Fruit fly (Drosophila melanogaster) whole organism, embryonic: ENCODE data around the gene CG14212.

ENCODE experiments used
- Atf6 ChIP-seq: fragments of 200-800 bp; sonication (Bioruptor generic); IDR thresholded peaks from 2 replicates; pipeline ENCODE4 v1.3.6; 2022; ENCODE audit warnings: missing biosample characterization, missing genetic modification characterization
- BtbVII ChIP-seq: fragments of 200-800 bp; sonication (Bioruptor generic); optimal IDR thresholded peaks from 3 replicates; lab custom pipeline; 2017; ENCODE audit warnings: missing biosample characterization, mild to moderate bottlenecking, missing genetic modification characterization
- CG10274 ChIP-seq: fragments of 200-800 bp; sonication (Bioruptor generic); optimal IDR thresholded peaks from 3 replicates; lab custom pipeline; 2017; ENCODE audit warnings: missing biosample characterization, mild to moderate bottlenecking, missing genetic modification characterization
- CG13296 ChIP-seq: fragments of 200-800 bp; sonication (Bioruptor generic); optimal IDR thresholded peaks from 3 replicates; lab custom pipeline; 2018; ENCODE audit warnings: missing biosample characterization, mild to moderate bottlenecking, missing genetic modification characterization
- CG13775 ChIP-seq: fragments of 200-800 bp; sonication (Bioruptor generic); optimal IDR thresholded peaks from 3 replicates; lab custom pipeline; 2017; ENCODE audit warnings: missing biosample characterization, mild to moderate bottlenecking, missing genetic modification characterization
- CG15073 ChIP-seq: fragments of 200-800 bp; sonication (Bioruptor generic); optimal IDR thresholded peaks from 2 replicates; lab custom pipeline; 2016; ENCODE audit warnings: missing biosample characterization, missing genetic modification characterization
- CG17385 ChIP-seq: fragments of 200-800 bp; sonication (Bioruptor generic); optimal IDR thresholded peaks from 3 replicates; lab custom pipeline; 2018; ENCODE audit warnings: missing biosample characterization, mild to moderate bottlenecking, missing genetic modification characterization
- CG17829 ChIP-seq: fragments of 200-800 bp; optimal IDR thresholded peaks from 2 replicates; lab custom pipeline; 2019; ENCODE audit warnings: missing biosample characterization, mild to moderate bottlenecking, missing genetic modification characterization, moderate library complexity
- CG17912 ChIP-seq: fragments of 200-800 bp; sonication (Bioruptor generic); optimal IDR thresholded peaks from 2 replicates; lab custom pipeline; 2018; ENCODE audit warnings: missing biosample characterization, mild to moderate bottlenecking, missing genetic modification characterization
- CG1832 ChIP-seq: fragments of 200-800 bp; sonication (Bioruptor generic); optimal IDR thresholded peaks from 2 replicates; lab custom pipeline; 2017; ENCODE audit warnings: missing biosample characterization, mild to moderate bottlenecking, missing genetic modification characterization, inconsistent platforms
- CG32767 ChIP-seq: fragments of 200-800 bp; sonication (Bioruptor generic); IDR thresholded peaks from 2 replicates; pipeline ENCODE4 v1.3.6; 2022; ENCODE audit warnings: missing biosample characterization, missing genetic modification characterization
- CG3838 ChIP-seq: fragments of 200-800 bp; sonication (Bioruptor generic); optimal IDR thresholded peaks from 3 replicates; lab custom pipeline; 2016; ENCODE audit warnings: missing biosample characterization, missing genetic modification characterization
- CG3847 ChIP-seq: fragments of 200-800 bp; sonication (Bioruptor generic); IDR thresholded peaks from 2 replicates; pipeline ENCODE4 v1.3.6; 2022; ENCODE audit warnings: missing biosample characterization, missing genetic modification characterization
- CG4360 ChIP-seq: fragments of 200-800 bp; sonication (Bioruptor generic); IDR thresholded peaks from 2 replicates; pipeline ENCODE4 v1.3.6; 2022; ENCODE audit warnings: missing biosample characterization, missing genetic modification characterization
- CG4730 ChIP-seq: fragments of 200-800 bp; sonication (Bioruptor generic); IDR thresholded peaks from 2 replicates; pipeline ENCODE4 v1.3.6; 2022; ENCODE audit warnings: missing biosample characterization, missing genetic modification characterization
- CG7928 ChIP-seq: fragments of 200-800 bp; sonication (Bioruptor generic); optimal IDR thresholded peaks from 2 replicates; lab custom pipeline; 2017; ENCODE audit warnings: missing biosample characterization, mild to moderate bottlenecking, missing genetic modification characterization
- CG8388 ChIP-seq: fragments of 200-800 bp; sonication (Bioruptor generic); optimal IDR thresholded peaks from 2 replicates; lab custom pipeline; 2019; ENCODE audit warnings: missing biosample characterization, mild to moderate bottlenecking, missing genetic modification characterization, moderate library complexity
- Dfd ChIP-seq, 2 experiments: fragments of >200 bp; optimal IDR thresholded peaks; 2 replicates each; lab custom pipeline; 2017; ENCODE audit warnings: missing biosample characterization in 2 of 2, missing genetic modification characterization in 2 of 2
- Dp ChIP-seq: fragments of 200-800 bp; sonication (Bioruptor generic); optimal IDR thresholded peaks from 2 replicates; lab custom pipeline; 2018; ENCODE audit warnings: missing biosample characterization, mild to moderate bottlenecking, missing genetic modification characterization, moderate library complexity
- Drgx ChIP-seq: fragments of 200-800 bp; sonication (Bioruptor generic); IDR thresholded peaks from 2 replicates; pipeline ENCODE4 v1.3.6; 2022; ENCODE audit warnings: missing biosample characterization, missing genetic modification characterization
- Fer3 ChIP-seq: fragments of 200-800 bp; sonication (Bioruptor generic); optimal IDR thresholded peaks from 2 replicates; lab custom pipeline; 2018; ENCODE audit warnings: missing biosample characterization, mild to moderate bottlenecking, missing genetic modification characterization, moderate library complexity
- H2.0 ChIP-seq: fragments of 200-800 bp; sonication (Bioruptor generic); IDR thresholded peaks from 2 replicates; pipeline ENCODE4 v1.3.6; 2022; ENCODE audit warnings: missing biosample characterization, missing genetic modification characterization
- HLH3B ChIP-seq: fragments of 200-800 bp; sonication (Bioruptor generic); IDR thresholded peaks from 2 replicates; pipeline ENCODE4 v1.3.6; 2022; ENCODE audit warnings: missing biosample characterization, missing genetic modification characterization
- HmgZ ChIP-seq: fragments of 200-800 bp; sonication (Bioruptor generic); optimal IDR thresholded peaks from 2 replicates; lab custom pipeline; 2018; ENCODE audit warnings: missing biosample characterization, mild to moderate bottlenecking, missing genetic modification characterization
- MESR4 ChIP-seq: fragments of 200-800 bp; sonication (Bioruptor generic); optimal IDR thresholded peaks from 2 replicates; lab custom pipeline; 2018; ENCODE audit warnings: missing biosample characterization, mild to moderate bottlenecking, missing genetic modification characterization, moderate library complexity
- Nf-YA ChIP-seq: fragments of 200-800 bp; sonication (Bioruptor generic); IDR thresholded peaks from 2 replicates; pipeline ENCODE4 v1.3.6; 2022; ENCODE audit warnings: missing biosample characterization, missing genetic modification characterization
- Opbp ChIP-seq: fragments of 200-800 bp; sonication (Bioruptor generic); IDR thresholded peaks from 3 replicates; pipeline ENCODE4 v1.3.6; 2022; ENCODE audit warnings: missing biosample characterization, missing genetic modification characterization; ENCODE audit not compliant: partially characterized antibody
- Optix ChIP-seq: fragments of 200-800 bp; sonication (Bioruptor generic); IDR thresholded peaks from 3 replicates; pipeline ENCODE4 v1.3.6; 2022; ENCODE audit warnings: missing biosample characterization, missing genetic modification characterization
- Sin3A ChIP-seq: fragments of >200 bp; optimal IDR thresholded peaks from 2 replicates; lab custom pipeline; 2018
- Stat92E ChIP-seq, 3 experiments: fragments of >200 bp in 2 of 3; fragments of 200-800 bp in 1 of 3; sonication (Bioruptor generic) in 1 of 3; optimal IDR thresholded peaks; 2 replicates each; lab custom pipeline; 2017 to 2019; ENCODE audit warnings: missing biosample characterization in 3 of 3, missing genetic modification characterization in 3 of 3, mild to moderate bottlenecking in 1 of 3, moderate library complexity in 1 of 3
- Tbp ChIP-seq: fragments of >200 bp; optimal IDR thresholded peaks from 2 replicates; lab custom pipeline; 2018; ENCODE audit warnings: missing biosample characterization, missing genetic modification characterization
- ara ChIP-seq: fragments of 200-800 bp; sonication (Bioruptor generic); IDR thresholded peaks from 2 replicates; pipeline ENCODE4 v1.3.6; 2022; ENCODE audit warnings: missing biosample characterization, missing genetic modification characterization
- bcd ChIP-seq: fragments of 200-800 bp; sonication (Bioruptor generic); optimal IDR thresholded peaks from 2 replicates; lab custom pipeline; 2017; ENCODE audit warnings: missing biosample characterization, mild to moderate bottlenecking, missing genetic modification characterization
- bigmax ChIP-seq: fragments of 200-800 bp; sonication (Bioruptor generic); optimal IDR thresholded peaks from 2 replicates; lab custom pipeline; 2018; ENCODE audit warnings: missing biosample characterization, mild to moderate bottlenecking, missing genetic modification characterization
- cas ChIP-seq: fragments of 200-800 bp; sonication (Bioruptor generic); IDR thresholded peaks from 2 replicates; pipeline ENCODE4 v1.3.6; 2022; ENCODE audit warnings: missing biosample characterization, missing genetic modification characterization
- caup ChIP-seq: fragments of 200-800 bp; sonication (Bioruptor generic); optimal IDR thresholded peaks from 3 replicates; lab custom pipeline; 2017; ENCODE audit warnings: missing biosample characterization, mild to moderate bottlenecking, missing genetic modification characterization, moderate library complexity; ENCODE audit not compliant: severe bottlenecking
- da ChIP-seq: fragments of 200-800 bp; sonication (Bioruptor generic); optimal IDR thresholded peaks from 2 replicates; lab custom pipeline; 2016; ENCODE audit warnings: missing biosample characterization, missing genetic modification characterization
- dan ChIP-seq: fragments of 200-800 bp; sonication (Bioruptor generic); IDR thresholded peaks from 2 replicates; pipeline ENCODE4 v1.3.6; 2022; ENCODE audit warnings: missing biosample characterization, missing genetic modification characterization
- dmrt99B ChIP-seq: fragments of 200-800 bp; sonication (Bioruptor generic); optimal IDR thresholded peaks from 2 replicates; lab custom pipeline; 2018; ENCODE audit warnings: missing biosample characterization, mild to moderate bottlenecking, missing genetic modification characterization, moderate library complexity
- eyg ChIP-seq: fragments of 200-800 bp; sonication (Bioruptor generic); optimal IDR thresholded peaks from 3 replicates; lab custom pipeline; 2016; ENCODE audit warnings: missing biosample characterization, missing genetic modification characterization
- insv ChIP-seq, 2 experiments: fragments of 200-800 bp; sonication (Bioruptor generic); optimal IDR thresholded peaks; 3 replicates each; lab custom pipeline; 2016 to 2018; ENCODE audit warnings: missing biosample characterization in 2 of 2, missing genetic modification characterization in 2 of 2
- klu ChIP-seq: fragments of 200-800 bp; sonication (Bioruptor generic); IDR thresholded peaks from 2 replicates; pipeline ENCODE4 v1.3.6; 2022; ENCODE audit warnings: missing biosample characterization, missing genetic modification characterization
- mam ChIP-seq: fragments of 200-800 bp; sonication (Bioruptor generic); optimal IDR thresholded peaks from 3 replicates; lab custom pipeline; 2016; ENCODE audit warnings: missing biosample characterization, missing genetic modification characterization
- oc ChIP-seq: fragments of 200-800 bp; sonication (Bioruptor generic); optimal IDR thresholded peaks from 2 replicates; lab custom pipeline; 2018; ENCODE audit warnings: missing biosample characterization, mild to moderate bottlenecking, missing genetic modification characterization, moderate library complexity
- odd ChIP-seq: fragments of 200-800 bp; sonication (Bioruptor generic); optimal IDR thresholded peaks from 2 replicates; lab custom pipeline; 2017; ENCODE audit warnings: missing biosample characterization, mild to moderate bottlenecking, missing genetic modification characterization
- onecut ChIP-seq: fragments of 200-800 bp; sonication (Bioruptor generic); IDR thresholded peaks from 2 replicates; pipeline ENCODE4 v1.3.6; 2022; ENCODE audit warnings: missing biosample characterization, missing genetic modification characterization
- pzg ChIP-seq: fragments of 200-800 bp; sonication (Bioruptor generic); optimal IDR thresholded peaks from 3 replicates; lab custom pipeline; 2018; ENCODE audit warnings: missing biosample characterization, mild to moderate bottlenecking, missing genetic modification characterization, moderate library complexity
- sr ChIP-seq: fragments of 200-800 bp; sonication (Bioruptor generic); IDR thresholded peaks from 3 replicates; pipeline ENCODE4 v1.3.6; 2022; ENCODE audit warnings: missing biosample characterization, missing genetic modification characterization
- tup ChIP-seq: fragments of 200-800 bp; sonication (Bioruptor generic); optimal IDR thresholded peaks from 2 replicates; lab custom pipeline; 2016; ENCODE audit warnings: missing biosample characterization, mild to moderate bottlenecking, missing genetic modification characterization, moderate library complexity
- twi ChIP-seq: fragments of 200-800 bp; optimal IDR thresholded peaks from 2 replicates; lab custom pipeline; 2019; ENCODE audit warnings: missing biosample characterization, mild to moderate bottlenecking, missing genetic modification characterization, moderate library complexity

CG14212 gene

dm6 chrX:19597684-19598363 lies 27.7 kb upstream of the CG14212 start, which contains the start of gene RpS10b (continued):
- TF ChIP-seq CG13296 (peak; percentile 95), Fer3 (tag; lab: Kevin White, UChicago) (peak; percentile 86), Opbp (GFP tag; lab: Robert Waterston, UW) (peak; percentile 88), twi (tag; lab: Kevin White, UChicago) (peak; percentile 76), sr (GFP tag; lab: Robert Waterston, UW) (peak; percentile 88), bigmax (peak; percentile 83), pzg (GFP tag; lab: Kevin White, UChicago) (peak; percentile 82), insv (GFP tag; optimal IDR thresholded peaks at IDR 0.05; lab: Kevin White, UChicago) (peak in 1 of 2 experiments; percentile 83), CG4730 (0 out of 2 replicates have a peak, but pooled peaks have one; percentile 25), Tbp (GFP tag; lab: Kevin White, UChicago) (peak; percentile 39), bcd (GFP tag; lab: Kevin White, UChicago) (peak; percentile 95), CG15073 (GFP tag; lab: Kevin White, UChicago) (no peak), CG4360 (no peak), mam (GFP tag; lab: Kevin White, UChicago) (peak; percentile 19), H2.0 (GFP tag; lab: Robert Waterston, UW) (peak; percentile 71), ara (GFP tag; lab: Robert Waterston, UW) (peak; percentile 47), klu (GFP tag; lab: Robert Waterston, UW) (peak; percentile 17; the same call in 1 of the 2 replicates), CG7928 (GFP tag; lab: Kevin White, UChicago) (peak; percentile 67), odd (peak; percentile 97), CG1832 (GFP tag; lab: Kevin White, UChicago) (no peak), HmgZ (tag; lab: Kevin White, UChicago) (peak; percentile 81), BtbVII (GFP tag; lab: Kevin White, UChicago) (peak; percentile 94), HLH3B (peak; percentile 57), Optix (GFP tag; lab: Robert Waterston, UW) (peak; percentile 78), MESR4 (GFP tag; lab: Kevin White, UChicago) (peak; percentile 97), CG8388 (GFP tag; lab: Kevin White, UChicago) (peak; percentile 74), tup (GFP tag; lab: Kevin White, UChicago) (no peak), oc (tag; lab: Kevin White, UChicago) (peak; percentile 68), cas (GFP tag; lab: Robert Waterston, UW) (no peak), Dfd (GFP tag; optimal IDR thresholded peaks at IDR 0.05; lab: Kevin White, UChicago) (no peak), CG10274 (GFP tag; lab: Kevin White, UChicago) (peak; percentile 89), Dp (GFP tag; lab: Kevin White, UChicago) (peak; percentile 48), dan (GFP tag; lab: Robert Waterston, UW) (no peak), Atf6 (peak; percentile 61; the same call in 1 of the 2 replicates), CG32767 (GFP tag; lab: Robert Waterston, UW) (no peak), CG17912 (GFP tag; lab: Kevin White, UChicago) (peak; percentile 95), da (GFP tag; lab: Kevin White, UChicago) (peak; percentile 93), CG17385 (GFP tag; lab: Kevin White, UChicago) (peak; percentile 98), Nf-YA (GFP tag; lab: Robert Waterston, UW) (peak; percentile 70), CG3838 (GFP tag; lab: Kevin White, UChicago) (peak; percentile 54), CG13775 (GFP tag; lab: Kevin White, UChicago) (peak; percentile 97), Drgx (GFP tag; lab: Robert Waterston, UW) (peak; percentile 34; the same call in 1 of the 2 replicates), eyg (GFP tag; lab: Kevin White, UChicago) (peak; percentile 93), CG3847 (peak; percentile 85), dmrt99B (tag; lab: Kevin White, UChicago) (peak; percentile 81), caup (peak; percentile 97), onecut (GFP tag; lab: Robert Waterston, UW) (peak; percentile 92), CG17829 (tag; lab: Kevin White, UChicago) (peak; percentile 80), Stat92E (GFP tag; optimal IDR thresholded peaks at IDR 0.05; lab: Kevin White, UChicago) (peak in 1 of 3 experiments; percentile 48), Sin3A (lab: Kevin White, UChicago) (peak; percentile 99)
